Fruit fly (Drosophila melanogaster) whole organism, embryonic: ENCODE results near the gene CG13056.

Source experiments
- Atf3 ChIP-seq: fragments of 200-800 bp; sonication (Bioruptor generic); optimal IDR thresholded peaks from 3 replicates; lab custom pipeline; 2016; ENCODE audit warnings: missing biosample characterization, missing genetic modification characterization
- Awh ChIP-seq: fragments of 200-800 bp; sonication (Bioruptor generic); IDR thresholded peaks from 2 replicates; pipeline ENCODE4, ENCODE4 v1.3.6; 2022; ENCODE audit warnings: missing biosample characterization, missing genetic modification characterization
- CG10366 ChIP-seq: fragments of 200-800 bp; sonication (Bioruptor generic); IDR thresholded peaks from 2 replicates; pipeline ENCODE4 v1.3.6; 2022; ENCODE audit warnings: missing biosample characterization, missing genetic modification characterization
- CG10431 ChIP-seq: fragments of 200-800 bp; sonication (Bioruptor generic); optimal IDR thresholded peaks from 3 replicates; lab custom pipeline; 2018; ENCODE audit warnings: missing biosample characterization, mild to moderate bottlenecking, missing genetic modification characterization
- CG10543 ChIP-seq: fragments of 200-800 bp; sonication (Bioruptor generic); optimal IDR thresholded peaks from 3 replicates; lab custom pipeline; 2017; ENCODE audit warnings: missing biosample characterization, mild to moderate bottlenecking, missing genetic modification characterization, moderate library complexity
- CG11504 ChIP-seq: fragments of 200-800 bp; sonication (Bioruptor generic); optimal IDR thresholded peaks from 3 replicates; lab custom pipeline; 2019; ENCODE audit warnings: missing biosample characterization, mild to moderate bottlenecking, missing genetic modification characterization, moderate library complexity
- CG11723 ChIP-seq: fragments of 200-800 bp; sonication (Bioruptor generic); optimal IDR thresholded peaks from 2 replicates; lab custom pipeline; 2017; ENCODE audit warnings: missing biosample characterization, mild to moderate bottlenecking, missing genetic modification characterization
- CG12769 ChIP-seq: fragments of 200-800 bp; sonication (Bioruptor generic); optimal IDR thresholded peaks from 2 replicates; lab custom pipeline; 2019; ENCODE audit warnings: missing biosample characterization, mild to moderate bottlenecking, missing genetic modification characterization, moderate library complexity
- CG13424 ChIP-seq: fragments of 200-800 bp; sonication (Bioruptor generic); optimal IDR thresholded peaks from 2 replicates; lab custom pipeline; 2019; ENCODE audit warnings: missing biosample characterization, mild to moderate bottlenecking, missing genetic modification characterization, moderate library complexity
- CG14860 ChIP-seq: fragments of 200-800 bp; sonication (Bioruptor generic); IDR thresholded peaks from 3 replicates; pipeline ENCODE4 v1.3.6; 2022; ENCODE audit warnings: missing biosample characterization, missing genetic modification characterization; ENCODE audit not compliant: partially characterized antibody
- CG15011 ChIP-seq: fragments of 200-800 bp; sonication (Bioruptor generic); optimal IDR thresholded peaks from 3 replicates; lab custom pipeline; 2018; ENCODE audit warnings: missing biosample characterization, mild to moderate bottlenecking, missing genetic modification characterization
- CG17385 ChIP-seq: fragments of 200-800 bp; sonication (Bioruptor generic); optimal IDR thresholded peaks from 3 replicates; lab custom pipeline; 2018; ENCODE audit warnings: missing biosample characterization, mild to moderate bottlenecking, missing genetic modification characterization
- CG1832 ChIP-seq: fragments of 200-800 bp; sonication (Bioruptor generic); optimal IDR thresholded peaks from 2 replicates; lab custom pipeline; 2017; ENCODE audit warnings: missing biosample characterization, mild to moderate bottlenecking, missing genetic modification characterization, inconsistent platforms
- CG18599 ChIP-seq: fragments of 200-800 bp; sonication (Bioruptor generic); optimal IDR thresholded peaks from 3 replicates; lab custom pipeline; 2017; ENCODE audit warnings: missing biosample characterization, missing genetic modification characterization, mild to moderate bottlenecking, moderate library complexity, missing genetic modification reagents
- CG31388 ChIP-seq: fragments of 200-800 bp; sonication (Bioruptor generic); optimal IDR thresholded peaks from 2 replicates; lab custom pipeline; 2016; ENCODE audit warnings: missing biosample characterization, missing genetic modification characterization
- CG32772 ChIP-seq: fragments of 200-800 bp; sonication (Bioruptor generic); IDR thresholded peaks from 2 replicates; pipeline ENCODE4 v1.3.6; 2022; ENCODE audit warnings: missing biosample characterization, missing genetic modification characterization
- CG33213 ChIP-seq: fragments of 200-800 bp; sonication (Bioruptor generic); optimal IDR thresholded peaks from 3 replicates; lab custom pipeline; 2016; ENCODE audit warnings: missing biosample characterization, missing genetic modification characterization
- CG34224 ChIP-seq: fragments of 200-800 bp; sonication (Bioruptor generic); IDR thresholded peaks from 3 replicates; pipeline ENCODE4 v1.3.6; 2022; ENCODE audit warnings: missing biosample characterization, missing genetic modification characterization; ENCODE audit not compliant: partially characterized antibody
- CG3726 ChIP-seq: fragments of 200-800 bp; sonication (Bioruptor generic); IDR thresholded peaks from 3 replicates; pipeline ENCODE4, ENCODE4 v1.3.6; 2022; ENCODE audit warnings: missing biosample characterization, missing genetic modification characterization
- CG42726 ChIP-seq: fragments of 200-800 bp; sonication (Bioruptor generic); IDR thresholded peaks from 2 replicates; pipeline ENCODE4 v1.3.6; 2022; ENCODE audit warnings: missing biosample characterization, missing genetic modification characterization; ENCODE audit not compliant: partially characterized antibody
- CG5180 ChIP-seq: fragments of 200-800 bp; sonication (Bioruptor generic); optimal IDR thresholded peaks from 3 replicates; lab custom pipeline; 2017; ENCODE audit warnings: missing biosample characterization, missing genetic modification characterization, mild to moderate bottlenecking, moderate library complexity, missing genetic modification reagents
- CG9215 ChIP-seq: fragments of 200-800 bp; sonication (Bioruptor generic); IDR thresholded peaks from 2 replicates; pipeline ENCODE4 v1.3.6; 2022; ENCODE audit warnings: missing biosample characterization, missing genetic modification characterization
- CG9932 ChIP-seq: fragments of 200-800 bp; sonication (Bioruptor generic); IDR thresholded peaks from 2 replicates; pipeline ENCODE4 v1.3.6; 2022; ENCODE audit warnings: missing biosample characterization, missing genetic modification characterization
- Chrac-16 ChIP-seq: fragments of 200-800 bp; sonication (Bioruptor generic); optimal IDR thresholded peaks from 3 replicates; lab custom pipeline; 2016; ENCODE audit warnings: missing biosample characterization, missing genetic modification characterization
- Dfd ChIP-seq, 2 experiments: fragments of >200 bp; optimal IDR thresholded peaks; 2 replicates each; lab custom pipeline; 2017; ENCODE audit warnings: missing biosample characterization in 2 of 2, missing genetic modification characterization in 2 of 2
- Dip3 ChIP-seq: fragments of 200-800 bp; sonication (Bioruptor generic); optimal IDR thresholded peaks from 3 replicates; lab custom pipeline; 2016; ENCODE audit warnings: missing biosample characterization, missing genetic modification characterization
- Eip74EF ChIP-seq, 2 experiments: fragments of 200-800 bp in 1 of 2; fragments of >200 bp in 1 of 2; sonication (Bioruptor generic) in 1 of 2; optimal IDR thresholded peaks; 2 replicates each; lab custom pipeline; 2017 to 2019; ENCODE audit warnings: missing biosample characterization in 2 of 2, missing genetic modification characterization in 2 of 2, mild to moderate bottlenecking in 1 of 2, moderate library complexity in 1 of 2
- Elba2 ChIP-seq: fragments of 200-800 bp; sonication (Bioruptor generic); optimal IDR thresholded peaks from 3 replicates; lab custom pipeline; 2016; ENCODE audit warnings: missing biosample characterization, missing genetic modification characterization
- Ets65A ChIP-seq: fragments of 200-800 bp; sonication (Bioruptor generic); peaks from one replicate; lab custom pipeline; 2016; ENCODE audit warnings: missing biosample characterization, missing genetic modification characterization
- HmgD ChIP-seq: fragments of 200-800 bp; sonication (Bioruptor generic); optimal IDR thresholded peaks from 3 replicates; lab custom pipeline; 2016; ENCODE audit warnings: missing biosample characterization, missing genetic modification characterization
- Hr51 ChIP-seq, 2 experiments: fragments of 200-800 bp; sonication (Bioruptor generic); optimal IDR thresholded peaks; 2 replicates in 1 of 2; 3 replicates in 1 of 2; lab custom pipeline; 2016 to 2018; ENCODE audit warnings: missing biosample characterization in 2 of 2, missing genetic modification characterization in 2 of 2, mild to moderate bottlenecking in 1 of 2, moderate library complexity in 1 of 2
- Max ChIP-seq: fragments of 200-800 bp; sonication (Bioruptor generic); optimal IDR thresholded peaks from 2 replicates; lab custom pipeline; 2016; ENCODE audit warnings: missing biosample characterization, mild to moderate bottlenecking, missing genetic modification characterization
- NC2β ChIP-seq: fragments of 200-800 bp; sonication (Bioruptor generic); optimal IDR thresholded peaks from 2 replicates; lab custom pipeline; 2016; ENCODE audit warnings: missing biosample characterization, missing genetic modification characterization
- Rx ChIP-seq: fragments of 200-800 bp; sonication (Bioruptor generic); IDR thresholded peaks from 2 replicates; pipeline ENCODE4 v1.3.6; 2022; ENCODE audit warnings: missing biosample characterization, missing genetic modification characterization
- Side ChIP-seq: fragments of 200-800 bp; sonication (Bioruptor generic); optimal IDR thresholded peaks from 2 replicates; lab custom pipeline; 2016; ENCODE audit warnings: missing biosample characterization, missing genetic modification characterization
- aop ChIP-seq: fragments of 200-800 bp; sonication (Bioruptor generic); IDR thresholded peaks from 2 replicates; pipeline ENCODE4 v1.3.6; 2022; ENCODE audit warnings: missing biosample characterization, missing genetic modification characterization
- bigmax ChIP-seq: fragments of 200-800 bp; sonication (Bioruptor generic); optimal IDR thresholded peaks from 2 replicates; lab custom pipeline; 2018; ENCODE audit warnings: missing biosample characterization, mild to moderate bottlenecking, missing genetic modification characterization
- dpn ChIP-seq, 2 experiments: fragments of 200-800 bp; sonication (Bioruptor generic); optimal IDR thresholded peaks; 3 replicates each; lab custom pipeline; 2016; ENCODE audit warnings: missing biosample characterization in 2 of 2, missing genetic modification characterization in 2 of 2
- gt ChIP-seq: fragments of 200-800 bp; sonication (Bioruptor generic); IDR thresholded peaks from 2 replicates; pipeline ENCODE4 v1.3.6; 2022; ENCODE audit warnings: missing biosample characterization, missing genetic modification characterization
- kni ChIP-seq: fragments of 200-800 bp; sonication (Bioruptor generic); optimal IDR thresholded peaks from 3 replicates; lab custom pipeline; 2017; ENCODE audit warnings: mild to moderate bottlenecking, missing biosample characterization, missing genetic modification reagents, missing genetic modification characterization
- pfk ChIP-seq: fragments of 200-800 bp; sonication (Bioruptor generic); optimal IDR thresholded peaks from 2 replicates; lab custom pipeline; 2018; ENCODE audit warnings: missing biosample characterization, mild to moderate bottlenecking, missing genetic modification characterization, moderate library complexity
- pum ChIP-seq: fragments of 200-800 bp; sonication (Bioruptor generic); optimal IDR thresholded peaks from 2 replicates; lab custom pipeline; 2016; ENCODE audit warnings: missing biosample characterization, missing genetic modification characterization
- so ChIP-seq: fragments of 200-800 bp; sonication (Bioruptor generic); IDR thresholded peaks from 3 replicates; pipeline ENCODE4 v1.3.6; 2022; ENCODE audit warnings: missing biosample characterization, missing genetic modification characterization
- unpg ChIP-seq: fragments of 200-800 bp; sonication (Bioruptor generic); optimal IDR thresholded peaks from 3 replicates; lab custom pipeline; 2018; ENCODE audit warnings: missing biosample characterization, mild to moderate bottlenecking, missing genetic modification characterization, moderate library complexity
- vvl ChIP-seq: fragments of 200-800 bp; sonication (Bioruptor generic); IDR thresholded peaks from 2 replicates; pipeline ENCODE4 v1.3.6; 2022; ENCODE audit warnings: missing biosample characterization, missing genetic modification characterization
- zen2 ChIP-seq: fragments of 200-800 bp; sonication (Bioruptor generic); IDR thresholded peaks from 3 replicates; pipeline ENCODE4 v1.3.6; 2022; ENCODE audit warnings: missing biosample characterization, missing genetic modification characterization; ENCODE audit not compliant: partially characterized antibody

Gene CG13056

DNA sequence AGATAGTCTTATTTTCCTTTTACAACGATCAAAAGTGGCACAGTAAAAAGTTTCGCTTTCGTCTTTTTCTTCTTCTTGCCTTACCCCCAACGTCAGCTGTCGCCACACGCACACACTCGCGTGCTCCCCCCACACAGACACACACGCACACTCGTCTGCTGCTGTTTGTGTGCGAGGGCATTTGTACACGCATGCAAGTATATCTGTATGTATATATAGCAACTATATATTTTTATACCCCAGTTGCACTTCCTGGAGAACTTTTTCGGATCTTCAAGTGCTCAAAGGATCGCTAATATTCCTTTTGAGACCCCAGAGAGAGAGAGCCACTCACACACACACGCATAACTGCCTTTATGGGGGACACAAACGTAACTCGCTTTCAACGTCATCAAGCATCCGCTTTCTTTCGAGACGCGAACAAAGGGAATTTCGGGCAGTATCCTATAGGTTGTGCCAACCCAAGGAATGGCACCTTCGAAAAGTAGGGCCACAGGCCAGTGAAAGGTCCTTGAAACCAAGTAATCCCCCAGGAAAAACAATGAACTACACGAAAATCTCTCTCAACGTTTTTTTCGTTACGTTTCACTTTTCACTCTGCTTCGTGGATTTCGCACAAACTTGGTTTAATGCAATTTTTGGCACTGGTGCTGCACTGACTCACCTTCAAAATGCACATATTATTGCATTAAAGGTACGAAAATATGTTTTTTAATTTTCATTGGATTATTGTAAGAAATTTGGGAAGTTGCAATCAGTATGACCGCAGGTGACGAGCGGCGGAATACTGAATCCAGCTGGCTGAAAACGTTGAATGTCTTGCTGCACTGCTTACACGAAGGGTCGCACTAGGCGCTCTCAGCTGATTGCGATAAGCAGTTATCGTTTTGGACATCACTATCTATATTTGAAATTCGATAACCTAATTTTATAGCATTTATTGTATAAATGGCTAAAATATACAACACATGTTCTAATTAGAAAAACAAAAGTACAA, 45.0 kb downstream of the CG13056 start, which contains the start of gene roq (continued):
- TF ChIP-seq CG18599, result no peak
- no peak for TF ChIP-seq Dfd (GFP tag; optimal IDR thresholded peaks at IDR 0.05; lab: Kevin White, UChicago)
- TF ChIP-seq Dip3 (GFP tag; lab: Kevin White, UChicago), result no peak
- peak; percentile 38 for TF ChIP-seq CG12769 (tag; lab: Kevin White, UChicago)
- TF ChIP-seq CG17385 (GFP tag; lab: Kevin White, UChicago), result peak; percentile 93
- TF ChIP-seq CG13424 (tag; lab: Kevin White, UChicago), result no peak
- TF ChIP-seq CG10543 (GFP tag; lab: Kevin White, UChicago), result no peak
- peak; percentile 68 for TF ChIP-seq Elba2 (GFP tag; lab: Kevin White, UChicago)
- TF ChIP-seq CG3726 (GFP tag; lab: Robert Waterston, UW), result no peak
- TF ChIP-seq pum (GFP tag; lab: Kevin White, UChicago), result no peak
- peak; percentile 51; the same call in 2 of the 3 replicates for TF ChIP-seq CG14860 (GFP tag; lab: Robert Waterston, UW)
- TF ChIP-seq CG31388 (GFP tag; lab: Kevin White, UChicago), result no peak
- no peak for TF ChIP-seq CG11723
- no peak for TF ChIP-seq CG11504 (tag; lab: Kevin White, UChicago)
- TF ChIP-seq CG1832, result no peak
- no peak for TF ChIP-seq Eip74EF (GFP tag; optimal IDR thresholded peaks at IDR 0.05; lab: Kevin White, UChicago)
- no peak for TF ChIP-seq Atf3
- TF ChIP-seq CG32772 (GFP tag; lab: Robert Waterston, UW), result no peak
- peak; percentile 45 for TF ChIP-seq vvl
- no peak for TF ChIP-seq so (GFP tag; lab: Robert Waterston, UW)
- no peak for TF ChIP-seq pfk (GFP tag; lab: Kevin White, UChicago)
- TF ChIP-seq Max (GFP tag; lab: Kevin White, UChicago), result no peak
- TF ChIP-seq bigmax, result peak; percentile 25
- no peak for TF ChIP-seq kni
- no peak for TF ChIP-seq CG10366 (GFP tag; lab: Robert Waterston, UW)
- peak; percentile 62; the same call in 1 of the 2 replicates for TF ChIP-seq CG42726 (GFP tag; lab: Robert Waterston, UW)
- no peak for TF ChIP-seq Rx
- TF ChIP-seq zen2 (GFP tag; lab: Robert Waterston, UW), result no peak
- TF ChIP-seq NC2β (GFP tag; lab: Kevin White, UChicago), result peak; percentile 17
- TF ChIP-seq CG10431, result no peak
- TF ChIP-seq dpn (GFP tag; optimal IDR thresholded peaks at IDR 0.05; lab: Kevin White, UChicago), result no peak
- TF ChIP-seq Ets65A (GFP tag; lab: Kevin White, UChicago), result no peak
- no peak for TF ChIP-seq CG5180
- TF ChIP-seq Chrac-16 (GFP tag; lab: Kevin White, UChicago), result no peak
- TF ChIP-seq CG34224 (GFP tag; lab: Robert Waterston, UW), result peak; percentile 58; the same call in 2 of the 3 replicates
- no peak for TF ChIP-seq Side (GFP tag; lab: Kevin White, UChicago)
- no peak for TF ChIP-seq Hr51 (GFP tag; optimal IDR thresholded peaks at IDR 0.05; lab: Kevin White, UChicago)
- TF ChIP-seq CG15011 (GFP tag; lab: Kevin White, UChicago), result no peak
- no peak for TF ChIP-seq aop
- TF ChIP-seq Awh (GFP tag; lab: Robert Waterston, UW), result no peak
- no peak for TF ChIP-seq CG9215 (GFP tag; lab: Robert Waterston, UW)
- TF ChIP-seq CG9932, result no peak
- no peak for TF ChIP-seq unpg
- peak; percentile 59 for TF ChIP-seq HmgD
- TF ChIP-seq CG33213, result peak; percentile 44
- TF ChIP-seq gt, result no peak
